Worm (Caenorhabditis elegans) whole organism, L1 larva: ENCODE data around the gene sru-13.

ENCODE experiments used
- elt-3 ChIP-seq, 6 experiments: fragments of 150-350 bp in 1 of 6; sonication (generic microtip); optimal IDR thresholded peaks; 2 replicates each; lab custom pipeline; 2017 to 2018; ENCODE audit warnings: missing biosample characterization in 6 of 6, missing genetic modification characterization in 6 of 6, inconsistent platforms in 1 of 6
- hlh-4 ChIP-seq: sonication (generic microtip); optimal IDR thresholded peaks from 2 replicates; lab custom pipeline; 2016; ENCODE audit warnings: mild to moderate bottlenecking, missing genetic modification characterization, missing compliant biosample characterization
- lin-35 ChIP-seq, 2 experiments: fragments of 150-350 bp; optimal IDR thresholded peaks; 2 replicates each; lab custom pipeline; 2014; ENCODE audit warnings: missing biosample characterization in 2 of 2, missing genetic modification characterization in 2 of 2, missing genetic modification reagents in 2 of 2
- nhr-28 ChIP-seq: fragments of 150-350 bp; optimal IDR thresholded peaks from 2 replicates; lab custom pipeline; 2014; ENCODE audit warnings: missing biosample characterization, missing genetic modification characterization
- nhr-90 ChIP-seq: sonication (generic microtip); optimal IDR thresholded peaks from 2 replicates; lab custom pipeline; 2016; ENCODE audit warnings: mild to moderate bottlenecking, missing genetic modification characterization, missing compliant biosample characterization; ENCODE audit not compliant: poor library complexity
- tbx-2 ChIP-seq: sonication (generic microtip); optimal IDR thresholded peaks from 2 replicates; lab custom pipeline; 2016; ENCODE audit warnings: missing genetic modification characterization, missing compliant biosample characterization
- zag-1 ChIP-seq: fragments of 150-350 bp; optimal IDR thresholded peaks from 2 replicates; lab custom pipeline; 2014; ENCODE audit warnings: missing biosample characterization, missing genetic modification characterization

DNA sequence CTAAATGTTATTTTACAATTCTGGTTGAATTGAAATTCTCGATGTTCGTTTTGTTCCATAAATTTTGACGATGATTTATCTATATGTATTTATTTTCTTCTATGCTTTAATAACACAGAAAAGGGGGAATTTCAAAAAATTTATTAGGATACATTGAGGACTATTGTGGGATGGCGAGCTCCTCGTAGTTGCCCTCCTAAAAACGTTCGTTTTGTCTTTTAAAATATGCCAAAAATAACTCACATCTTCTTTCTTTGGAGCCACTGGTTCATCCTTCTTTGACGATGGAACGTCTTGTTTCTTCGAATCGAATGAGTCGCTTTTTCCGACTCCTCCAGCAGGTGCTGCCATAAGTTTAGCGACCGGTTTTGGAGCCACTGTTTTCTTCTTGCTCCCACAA is 48.1 kb upstream of the sru-13 start:
- TF ChIP-seq zag-1 (tag; lab: Kevin White, UChicago) (no peak), nhr-28 (tag; lab: Kevin White, UChicago) (no peak), tbx-2 (tag; lab: Kevin White, UChicago) (no peak), hlh-4 (no peak), elt-3 (tag; optimal IDR thresholded peaks at IDR 0.05; lab: Kevin White, UChicago) (no peak), lin-35 (GFP tag; optimal IDR thresholded peaks at IDR 0.05; lab: Kevin White, UChicago) (no peak), nhr-90 (tag; lab: Kevin White, UChicago) (no peak)
